Fruit fly (Drosophila melanogaster) whole organism, embryonic: ENCODE data around the gene gpp.

Source experiments
- Asciz ChIP-seq: fragments of 200-800 bp; sonication (Bioruptor generic); optimal IDR thresholded peaks from 2 replicates; lab custom pipeline; 2017; ENCODE audit warnings: missing biosample characterization, mild to moderate bottlenecking, missing genetic modification characterization, missing genetic modification reagents
- Blimp-1 ChIP-seq: fragments of 200-800 bp; sonication (Bioruptor generic); optimal IDR thresholded peaks from 3 replicates; lab custom pipeline; 2018; ENCODE audit warnings: missing biosample characterization, missing genetic modification characterization, mild to moderate bottlenecking, moderate library complexity, missing genetic modification reagents
- CG10209 ChIP-seq: fragments of 200-800 bp; sonication (Bioruptor generic); optimal IDR thresholded peaks from 3 replicates; lab custom pipeline; 2017; ENCODE audit warnings: missing biosample characterization, mild to moderate bottlenecking, missing genetic modification characterization, missing genetic modification reagents
- CG10321 ChIP-seq: fragments of 200-800 bp; sonication (Bioruptor generic); IDR thresholded peaks from 2 replicates; pipeline ENCODE4 v1.3.6; 2022; ENCODE audit warnings: missing biosample characterization, missing genetic modification characterization
- CG11085 ChIP-seq: fragments of 200-800 bp; sonication (Bioruptor generic); IDR thresholded peaks from 2 replicates; pipeline ENCODE4 v1.3.6; 2022; ENCODE audit warnings: missing biosample characterization, missing genetic modification characterization
- CG11695 ChIP-seq: fragments of 200-800 bp; sonication (Bioruptor generic); IDR thresholded peaks from 3 replicates; pipeline ENCODE4 v1.3.6; 2022; ENCODE audit warnings: missing biosample characterization, missing genetic modification characterization
- CG12659 ChIP-seq: fragments of 200-800 bp; sonication (Bioruptor generic); optimal IDR thresholded peaks from 3 replicates; lab custom pipeline; 2017; ENCODE audit warnings: mild to moderate bottlenecking, missing biosample characterization, missing genetic modification reagents, missing genetic modification characterization
- CG15479 ChIP-seq: fragments of 200-800 bp; sonication (Bioruptor generic); optimal IDR thresholded peaks from 3 replicates; lab custom pipeline; 2019; ENCODE audit warnings: missing biosample characterization, mild to moderate bottlenecking, missing genetic modification characterization, moderate library complexity
- CG16863 ChIP-seq: fragments of 200-800 bp; sonication (Bioruptor generic); optimal IDR thresholded peaks from 3 replicates; lab custom pipeline; 2016; ENCODE audit warnings: missing biosample characterization, missing genetic modification characterization
- CG17385 ChIP-seq: fragments of 200-800 bp; sonication (Bioruptor generic); optimal IDR thresholded peaks from 3 replicates; lab custom pipeline; 2018; ENCODE audit warnings: missing biosample characterization, mild to moderate bottlenecking, missing genetic modification characterization
- CG2129 ChIP-seq: fragments of 200-800 bp; sonication (Bioruptor generic); IDR thresholded peaks from 2 replicates; pipeline ENCODE4 v1.3.6; 2022; ENCODE audit warnings: missing biosample characterization, missing genetic modification characterization; ENCODE audit not compliant: partially characterized antibody
- CG3163 ChIP-seq: fragments of 200-800 bp; sonication (Bioruptor generic); optimal IDR thresholded peaks from 3 replicates; lab custom pipeline; 2016; ENCODE audit warnings: missing biosample characterization, missing genetic modification characterization
- CG32772 ChIP-seq: fragments of 200-800 bp; sonication (Bioruptor generic); IDR thresholded peaks from 2 replicates; pipeline ENCODE4 v1.3.6; 2022; ENCODE audit warnings: missing biosample characterization, missing genetic modification characterization
- CG33557 ChIP-seq: fragments of 200-800 bp; sonication (Bioruptor generic); optimal IDR thresholded peaks from 2 replicates; lab custom pipeline; 2019; ENCODE audit warnings: missing biosample characterization, mild to moderate bottlenecking, missing genetic modification characterization, moderate library complexity
- CG3726 ChIP-seq: fragments of 200-800 bp; sonication (Bioruptor generic); IDR thresholded peaks from 3 replicates; pipeline ENCODE4, ENCODE4 v1.3.6; 2022; ENCODE audit warnings: missing biosample characterization, missing genetic modification characterization
- CG6689 ChIP-seq: fragments of 200-800 bp; sonication (Bioruptor generic); IDR thresholded peaks from 2 replicates; pipeline ENCODE4 v1.3.6; 2022; ENCODE audit warnings: missing biosample characterization, missing genetic modification characterization
- CG7786 ChIP-seq: fragments of 200-800 bp; sonication (Bioruptor generic); optimal IDR thresholded peaks from 2 replicates; lab custom pipeline; 2016; ENCODE audit warnings: missing biosample characterization, missing genetic modification characterization
- CG8089 ChIP-seq: fragments of 200-800 bp; sonication (Bioruptor generic); optimal IDR thresholded peaks from 3 replicates; lab custom pipeline; 2016; ENCODE audit warnings: missing biosample characterization, missing genetic modification characterization
- CTCF ChIP-seq: fragments of 200-800 bp; sonication (Bioruptor generic); optimal IDR thresholded peaks from 2 replicates; lab custom pipeline; 2017; ENCODE audit warnings: missing biosample characterization, mild to moderate bottlenecking, missing genetic modification characterization, moderate library complexity
- Dad ChIP-seq: fragments of 200-800 bp; sonication (Bioruptor generic); optimal IDR thresholded peaks from 3 replicates; lab custom pipeline; 2016; ENCODE audit warnings: missing biosample characterization, missing genetic modification characterization
- Dll ChIP-seq: fragments of 200-800 bp; sonication (Bioruptor generic); IDR thresholded peaks from 4 replicates; pipeline ENCODE4 v1.3.6; 2022; ENCODE audit warnings: missing biosample characterization, missing genetic modification characterization; ENCODE audit not compliant: partially characterized antibody
- Eip74EF ChIP-seq, 2 experiments: fragments of 200-800 bp in 1 of 2; fragments of >200 bp in 1 of 2; sonication (Bioruptor generic) in 1 of 2; optimal IDR thresholded peaks; 2 replicates each; lab custom pipeline; 2017 to 2019; ENCODE audit warnings: missing biosample characterization in 2 of 2, missing genetic modification characterization in 2 of 2, mild to moderate bottlenecking in 1 of 2, moderate library complexity in 1 of 2
- Ets65A ChIP-seq: fragments of 200-800 bp; sonication (Bioruptor generic); peaks from one replicate; lab custom pipeline; 2016; ENCODE audit warnings: missing biosample characterization, missing genetic modification characterization
- HLHmδ ChIP-seq: fragments of 200-800 bp; sonication (Bioruptor generic); optimal IDR thresholded peaks from 2 replicates; lab custom pipeline; 2018; ENCODE audit warnings: missing biosample characterization, mild to moderate bottlenecking, missing genetic modification characterization, moderate library complexity
- MTF-1 ChIP-seq: fragments of 200-800 bp; sonication (Bioruptor generic); optimal IDR thresholded peaks from 2 replicates; lab custom pipeline; 2018; ENCODE audit warnings: missing biosample characterization, mild to moderate bottlenecking, missing genetic modification characterization, borderline replicate concordance
- Max ChIP-seq: fragments of 200-800 bp; sonication (Bioruptor generic); optimal IDR thresholded peaks from 2 replicates; lab custom pipeline; 2016; ENCODE audit warnings: missing biosample characterization, mild to moderate bottlenecking, missing genetic modification characterization
- PHDP ChIP-seq: fragments of 200-800 bp; sonication (Bioruptor generic); optimal IDR thresholded peaks from 3 replicates; lab custom pipeline; 2018; ENCODE audit warnings: missing biosample characterization, mild to moderate bottlenecking, missing genetic modification characterization, moderate library complexity
- Trl ChIP-seq, 3 experiments: fragments of >200 bp in 2 of 3; fragments of 200-800 bp in 1 of 3; sonication (Bioruptor generic) in 1 of 3; optimal IDR thresholded peaks; 2 replicates in 1 of 3; 3 replicates in 2 of 3; lab custom pipeline; 2016 to 2017; ENCODE audit warnings: missing biosample characterization in 1 of 3, missing genetic modification characterization in 1 of 3
- Usf ChIP-seq: fragments of 200-800 bp; sonication (Bioruptor generic); optimal IDR thresholded peaks from 2 replicates; lab custom pipeline; 2017; ENCODE audit warnings: missing genotype, missing biosample characterization, missing genetic modification characterization
- YL-1 ChIP-seq: fragments of 200-800 bp; sonication (Bioruptor generic); optimal IDR thresholded peaks from 3 replicates; lab custom pipeline; 2017; ENCODE audit warnings: missing biosample characterization, mild to moderate bottlenecking, missing genetic modification characterization
- ab ChIP-seq: fragments of 200-800 bp; sonication (Bioruptor generic); optimal IDR thresholded peaks from 2 replicates; lab custom pipeline; 2016; ENCODE audit warnings: missing biosample characterization, missing genetic modification characterization
- amos ChIP-seq: fragments of 200-800 bp; sonication (Bioruptor generic); IDR thresholded peaks from 2 replicates; pipeline ENCODE4 v1.3.6; 2022; ENCODE audit warnings: missing biosample characterization, missing genetic modification characterization; ENCODE audit not compliant: partially characterized antibody
- az2 ChIP-seq: fragments of 200-800 bp; sonication (Bioruptor generic); optimal IDR thresholded peaks from 3 replicates; lab custom pipeline; 2016; ENCODE audit warnings: missing biosample characterization, missing genetic modification characterization
- bsh ChIP-seq, 2 experiments: fragments of 200-800 bp; sonication (Bioruptor generic); optimal IDR thresholded peaks; 2 replicates each; lab custom pipeline; 2017 to 2018; ENCODE audit warnings: mild to moderate bottlenecking in 2 of 2, missing biosample characterization in 2 of 2, missing genetic modification characterization in 2 of 2, moderate library complexity in 1 of 2
- da ChIP-seq: fragments of 200-800 bp; sonication (Bioruptor generic); optimal IDR thresholded peaks from 2 replicates; lab custom pipeline; 2016; ENCODE audit warnings: missing biosample characterization, missing genetic modification characterization
- dm ChIP-seq: fragments of 200-800 bp; sonication (Bioruptor generic); optimal IDR thresholded peaks from 3 replicates; lab custom pipeline; 2016; ENCODE audit warnings: missing biosample characterization, missing genetic modification characterization
- dysf ChIP-seq: fragments of 200-800 bp; sonication (Bioruptor generic); IDR thresholded peaks from 3 replicates; pipeline ENCODE4 v1.3.6; 2022; ENCODE audit warnings: missing biosample characterization, missing genetic modification characterization
- eve ChIP-seq, 2 experiments: fragments of >200 bp; optimal IDR thresholded peaks; 2 replicates each; lab custom pipeline; 2017; ENCODE audit warnings: missing biosample characterization in 2 of 2, missing genetic modification characterization in 2 of 2
- exex ChIP-seq: fragments of 200-800 bp; sonication (Bioruptor generic); optimal IDR thresholded peaks from 4 replicates; lab custom pipeline; 2018; ENCODE audit warnings: missing biosample characterization, mild to moderate bottlenecking, missing genetic modification characterization, moderate library complexity
- fd64A ChIP-seq: fragments of 200-800 bp; sonication (Bioruptor generic); optimal IDR thresholded peaks from 3 replicates; lab custom pipeline; 2018; ENCODE audit warnings: missing biosample characterization, mild to moderate bottlenecking, missing genetic modification characterization
- gce ChIP-seq: fragments of 200-800 bp; sonication (Bioruptor generic); IDR thresholded peaks from 3 replicates; pipeline ENCODE4 v1.3.6; 2022; ENCODE audit warnings: missing biosample characterization, missing genetic modification characterization
- kah ChIP-seq: fragments of 200-800 bp; sonication (Bioruptor generic); optimal IDR thresholded peaks from 2 replicates; lab custom pipeline; 2018; ENCODE audit warnings: missing biosample characterization, mild to moderate bottlenecking, missing genetic modification characterization
- onecut ChIP-seq: fragments of 200-800 bp; sonication (Bioruptor generic); IDR thresholded peaks from 2 replicates; pipeline ENCODE4 v1.3.6; 2022; ENCODE audit warnings: missing biosample characterization, missing genetic modification characterization
- pb ChIP-seq: fragments of 200-800 bp; sonication (Bioruptor generic); optimal IDR thresholded peaks from 3 replicates; lab custom pipeline; 2016; ENCODE audit warnings: missing biosample characterization, missing genetic modification characterization
- pfk ChIP-seq: fragments of 200-800 bp; sonication (Bioruptor generic); optimal IDR thresholded peaks from 2 replicates; lab custom pipeline; 2018; ENCODE audit warnings: missing biosample characterization, mild to moderate bottlenecking, missing genetic modification characterization, moderate library complexity
- sens ChIP-seq: fragments of 200-800 bp; sonication (Bioruptor generic); peaks from one replicate; lab custom pipeline; 2016; ENCODE audit warnings: missing biosample characterization, missing genetic modification characterization
- sob ChIP-seq: fragments of 200-800 bp; sonication (Bioruptor generic); IDR thresholded peaks from 2 replicates; pipeline ENCODE4 v1.3.6; 2022; ENCODE audit warnings: missing biosample characterization, missing genetic modification characterization
- sqz ChIP-seq: fragments of 200-800 bp; sonication (Bioruptor generic); optimal IDR thresholded peaks from 3 replicates; lab custom pipeline; 2018; ENCODE audit warnings: missing biosample characterization, mild to moderate bottlenecking, missing genetic modification characterization
- yki ChIP-seq: fragments of >200 bp; optimal IDR thresholded peaks from 3 replicates; lab custom pipeline; 2018

gpp gene

dm6 chr3R:6407544-6407943, 889 bp downstream of the gpp start:
- peak; percentile 4 for TF ChIP-seq exex (tag; lab: Kevin White, UChicago)
- TF ChIP-seq CG12659 (GFP tag; lab: Kevin White, UChicago) = no peak
- peak; percentile 79 to 93 for TF ChIP-seq Trl (optimal IDR thresholded peaks at IDR 0.05; lab: Kevin White, UChicago)
- no peak for TF ChIP-seq Trl (GFP tag; optimal IDR thresholded peaks at IDR 0.05; lab: Kevin White, UChicago)
- TF ChIP-seq eve (GFP tag; optimal IDR thresholded peaks at IDR 0.05; lab: Kevin White, UChicago) = peak in 1 of 2 experiments; percentile 38
- no peak for TF ChIP-seq CG2129 (GFP tag; lab: Robert Waterston, UW)
- TF ChIP-seq PHDP (tag; lab: Kevin White, UChicago) = no peak
- peak; percentile 11 for TF ChIP-seq CG3163
- TF ChIP-seq CG7786 = no peak
- TF ChIP-seq dysf = no peak
- no peak for TF ChIP-seq CG16863 (GFP tag; lab: Kevin White, UChicago)
- no peak for TF ChIP-seq yki (lab: Kevin White, UChicago)
- peak; percentile 34 for TF ChIP-seq CG17385 (GFP tag; lab: Kevin White, UChicago)
- TF ChIP-seq da (GFP tag; lab: Kevin White, UChicago) = no peak
- peak; percentile 3 for TF ChIP-seq CG15479
- TF ChIP-seq CTCF = no peak
- no peak for TF ChIP-seq Asciz
- no peak for TF ChIP-seq Dad
- no peak for TF ChIP-seq CG11695 (GFP tag; lab: Robert Waterston, UW)
- no peak for TF ChIP-seq Usf (GFP tag; lab: Kevin White, UChicago)
- TF ChIP-seq Dll (GFP tag; lab: Robert Waterston, UW) = no peak
- TF ChIP-seq YL-1 (GFP tag; lab: Kevin White, UChicago) = no peak
- TF ChIP-seq onecut (GFP tag; lab: Robert Waterston, UW) = 0 out of 2 replicates have a peak, but pooled peaks have one; percentile 27

dm6 chr3R:6408467-6408866, 1.8 kb downstream of the gpp start:
- TF ChIP-seq amos (GFP tag; lab: Robert Waterston, UW) = no peak
- peak; percentile 50 for TF ChIP-seq sens (GFP tag; lab: Kevin White, UChicago)
- TF ChIP-seq Ets65A (GFP tag; lab: Kevin White, UChicago) = peak; percentile 69
- 0 out of 3 replicates have a peak, but pooled peaks have one; percentile 23 for TF ChIP-seq CG3726

- TF ChIP-seq pb (GFP tag; lab: Kevin White, UChicago) (no peak), onecut (GFP tag; lab: Robert Waterston, UW) (peak; percentile 8; the same call in 1 of the 2 replicates), CG8089 (GFP tag; lab: Kevin White, UChicago) (peak; percentile 0), CG6689 (GFP tag; lab: Robert Waterston, UW) (no peak), bsh (GFP tag; optimal IDR thresholded peaks at IDR 0.05; lab: Kevin White, UChicago) (peak in 1 of 2 experiments; percentile 26), CG32772 (GFP tag; lab: Robert Waterston, UW) (no peak), Max (GFP tag; lab: Kevin White, UChicago) (no peak), gce (GFP tag; lab: Robert Waterston, UW) (0 out of 3 replicates have a peak, but pooled peaks have one; percentile 29), CG33557 (peak; percentile 58), dm (GFP tag; lab: Kevin White, UChicago) (no peak), sqz (GFP tag; lab: Kevin White, UChicago) (peak; percentile 54), CG10321 (no peak), HLHmδ (peak; percentile 24), MTF-1 (GFP tag; lab: Kevin White, UChicago) (peak; percentile 38), Ets65A (GFP tag; lab: Kevin White, UChicago) (no peak), Eip74EF (GFP tag; optimal IDR thresholded peaks at IDR 0.05; lab: Kevin White, UChicago) (peak in 1 of 2 experiments; percentile 54), CG11085 (GFP tag; lab: Robert Waterston, UW) (no peak), az2 (no peak), kah (no peak), fd64A (GFP tag; lab: Kevin White, UChicago) (peak; percentile 4), sob (GFP tag; lab: Robert Waterston, UW) (peak; percentile 16; the same call in 1 of the 2 replicates), ab (GFP tag; lab: Kevin White, UChicago) (no peak), Blimp-1 (GFP tag; lab: Kevin White, UChicago) (peak; percentile 19), pfk (GFP tag; lab: Kevin White, UChicago) (peak; percentile 0), CG10209 (GFP tag; lab: Kevin White, UChicago) (no peak)
These were observed 2.5 kb downstream of the gpp start for dm6 chr3R:6409153-6409571.
